Worm (Caenorhabditis elegans) whole organism, L4 larva: ENCODE data around the gene C06B3.7.

ENCODE experiments used
- ZK546.5 ChIP-seq, 2 experiments: sonication (generic microtip); optimal IDR thresholded peaks; 2 replicates each; lab custom pipeline; 2017; ENCODE audit warnings: missing biosample characterization in 2 of 2, missing genetic modification characterization in 2 of 2
- aha-1 ChIP-seq: fragments of 150-350 bp; peaks from one replicate; lab custom pipeline; 2014; ENCODE audit warnings: missing biosample characterization, missing genetic modification characterization
- ama-1 ChIP-seq: fragments of 150-350 bp; optimal IDR thresholded peaks from 2 replicates; lab custom pipeline; 2014; ENCODE audit warnings: inconsistent platforms, mixed read lengths
- attf-4 ChIP-seq: sonication (generic microtip); optimal IDR thresholded peaks from 3 replicates; lab custom pipeline; 2017; ENCODE audit warnings: missing biosample characterization, missing genetic modification characterization
- daf-16 ChIP-seq, 3 experiments: sonication (generic microtip); optimal IDR thresholded peaks; 2 replicates each; lab custom pipeline; 2016 to 2017; ENCODE audit warnings: missing genetic modification characterization in 3 of 3, missing genetic modification reagents in 3 of 3, mild to moderate bottlenecking in 2 of 3, missing compliant biosample characterization in 2 of 3, missing biosample characterization in 1 of 3, moderate library complexity in 1 of 3
- daf-8 ChIP-seq: fragments of 200-800 bp; sonication (Bioruptor generic); IDR thresholded peaks from 2 replicates; pipeline ENCODE4 v1.3.6; 2022; ENCODE audit warnings: missing genetic modification characterization, missing compliant biosample characterization
- dmd-6 ChIP-seq: fragments of 200-800 bp; sonication (Bioruptor generic); IDR thresholded peaks from 2 replicates; pipeline ENCODE4 v1.3.6; 2022; ENCODE audit warnings: missing genetic modification reagents, missing genetic modification characterization, missing compliant biosample characterization
- dmd-9 ChIP-seq: fragments of 200-800 bp; sonication (Bioruptor generic); IDR thresholded peaks from 2 replicates; pipeline ENCODE4 v1.3.6; 2022; ENCODE audit warnings: missing genetic modification reagents, missing genetic modification characterization, missing compliant biosample characterization
- dve-1 ChIP-seq: sonication (generic microtip); optimal IDR thresholded peaks from 2 replicates; lab custom pipeline; 2017; ENCODE audit warnings: antibody characterized with exemption, mild to moderate bottlenecking, missing genetic modification characterization, missing compliant biosample characterization; ENCODE audit not compliant: insufficient read depth
- egl-27 ChIP-seq: sonication (generic microtip); optimal IDR thresholded peaks from 3 replicates; lab custom pipeline; 2017; ENCODE audit warnings: missing biosample characterization, missing genetic modification reagents, missing genetic modification characterization
- gei-8 ChIP-seq: fragments of 200-800 bp; sonication (Bioruptor generic); optimal IDR thresholded peaks from 2 replicates; lab custom pipeline; 2018; ENCODE audit warnings: mild to moderate bottlenecking, missing genetic modification characterization, missing compliant biosample characterization
- hlh-11 ChIP-seq: fragments of 200-800 bp; sonication (Bioruptor generic); optimal IDR thresholded peaks from 2 replicates; lab custom pipeline; 2018; ENCODE audit warnings: mild to moderate bottlenecking, missing genetic modification characterization, missing compliant biosample characterization
- hmg-1.1 ChIP-seq: fragments of 200-800 bp; sonication (Bioruptor generic); IDR thresholded peaks from 2 replicates; pipeline ENCODE4 v1.3.6; 2022; ENCODE audit warnings: missing genetic modification reagents, missing genetic modification characterization, missing compliant biosample characterization
- lin-38 ChIP-seq: fragments of 200-800 bp; sonication (Bioruptor generic); IDR thresholded peaks from 2 replicates; pipeline ENCODE4 v1.3.6; 2022; ENCODE audit warnings: missing genetic modification reagents, missing genetic modification characterization, missing compliant biosample characterization
- lin-39 ChIP-seq: fragments of 150-350 bp; optimal IDR thresholded peaks from 2 replicates; lab custom pipeline; 2014; ENCODE audit warnings: missing biosample characterization, missing genetic modification reagents, missing genetic modification characterization
- madf-5 ChIP-seq, 2 experiments: fragments of 200-800 bp; sonication (Bioruptor generic); IDR thresholded peaks; 2 replicates each; pipeline ENCODE4 v1.3.6; 2022; ENCODE audit warnings: missing compliant biosample characterization in 2 of 2, missing genetic modification characterization in 2 of 2
- mes-2 ChIP-seq: sonication (generic microtip); optimal IDR thresholded peaks from 2 replicates; lab custom pipeline; 2016; ENCODE audit warnings: missing genotype, mild to moderate bottlenecking, missing genetic modification characterization, missing compliant biosample characterization; ENCODE audit not compliant: poor library complexity, severe bottlenecking
- nhr-41 ChIP-seq: fragments of 200-800 bp; sonication (Bioruptor generic); IDR thresholded peaks from 2 replicates; pipeline ENCODE4 v1.3.6; 2022; ENCODE audit warnings: missing genetic modification reagents, missing genetic modification characterization, missing compliant biosample characterization
- nhr-42 ChIP-seq: fragments of 200-800 bp; sonication (Bioruptor generic); IDR thresholded peaks from 2 replicates; pipeline ENCODE4 v1.3.6; 2022; ENCODE audit warnings: missing genetic modification characterization, missing compliant biosample characterization
- nhr-76 ChIP-seq: fragments of 150-350 bp; optimal IDR thresholded peaks from 2 replicates; lab custom pipeline; 2014; ENCODE audit warnings: missing biosample characterization, missing genetic modification characterization
- nhr-77 ChIP-seq: fragments of 150-350 bp; optimal IDR thresholded peaks from 2 replicates; lab custom pipeline; 2014; ENCODE audit warnings: missing biosample characterization, missing genetic modification characterization
- pqm-1 ChIP-seq: sonication (generic microtip); optimal IDR thresholded peaks from 2 replicates; lab custom pipeline; 2017; ENCODE audit warnings: missing biosample characterization, missing genetic modification characterization
- rbr-2 ChIP-seq: sonication (generic microtip); optimal IDR thresholded peaks from 2 replicates; lab custom pipeline; 2016; ENCODE audit warnings: missing genotype, missing genetic modification characterization, missing compliant biosample characterization
- saeg-2 ChIP-seq: fragments of 200-800 bp; sonication (Bioruptor generic); IDR thresholded peaks from 2 replicates; pipeline ENCODE4 v1.3.6; 2022; ENCODE audit warnings: missing genetic modification reagents, missing genetic modification characterization, missing compliant biosample characterization
- snpc-4 ChIP-seq: fragments of 150-350 bp; optimal IDR thresholded peaks from 2 replicates; lab custom pipeline; 2014; ENCODE audit warnings: missing biosample characterization, missing genetic modification characterization
- spr-3 ChIP-seq: fragments of 200-800 bp; sonication (Bioruptor generic); optimal IDR thresholded peaks from 2 replicates; lab custom pipeline; 2018; ENCODE audit warnings: mild to moderate bottlenecking, missing genetic modification characterization, missing compliant biosample characterization
- tag-97 ChIP-seq: fragments of 200-800 bp; sonication (Bioruptor generic); IDR thresholded peaks from 2 replicates; pipeline ENCODE4 v1.3.6; 2022; ENCODE audit warnings: missing genetic modification characterization, missing compliant biosample characterization
- unc-62 ChIP-seq, 3 experiments: fragments of 150-350 bp in 1 of 3; sonication (generic microtip); optimal IDR thresholded peaks in 2 of 3; peaks in 1 of 3; 1 replicate in 1 of 3; 2 replicates in 2 of 3; lab custom pipeline; 2014 to 2017; ENCODE audit warnings: missing biosample characterization in 3 of 3, missing genetic modification characterization in 3 of 3, missing genetic modification reagents in 3 of 3, missing genotype in 1 of 3
- vab-7 ChIP-seq: fragments of 200-800 bp; sonication (Bioruptor generic); IDR thresholded peaks from 2 replicates; pipeline ENCODE4 v1.3.6; 2022; ENCODE audit warnings: missing genetic modification reagents, missing genetic modification characterization, missing compliant biosample characterization
- zag-1 ChIP-seq: fragments of 150-350 bp; optimal IDR thresholded peaks from 2 replicates; lab custom pipeline; 2014; ENCODE audit warnings: missing biosample characterization, missing genetic modification characterization
- zip-11 ChIP-seq: fragments of 200-800 bp; sonication (Bioruptor generic); IDR thresholded peaks from 2 replicates; pipeline ENCODE4 v1.3.6; 2022; ENCODE audit warnings: missing genetic modification characterization, missing compliant biosample characterization
- zip-2 ChIP-seq: fragments of 150-350 bp; optimal IDR thresholded peaks from 2 replicates; lab custom pipeline; 2014; ENCODE audit warnings: missing biosample characterization, missing genetic modification characterization

C06B3.7 gene

DNA sequence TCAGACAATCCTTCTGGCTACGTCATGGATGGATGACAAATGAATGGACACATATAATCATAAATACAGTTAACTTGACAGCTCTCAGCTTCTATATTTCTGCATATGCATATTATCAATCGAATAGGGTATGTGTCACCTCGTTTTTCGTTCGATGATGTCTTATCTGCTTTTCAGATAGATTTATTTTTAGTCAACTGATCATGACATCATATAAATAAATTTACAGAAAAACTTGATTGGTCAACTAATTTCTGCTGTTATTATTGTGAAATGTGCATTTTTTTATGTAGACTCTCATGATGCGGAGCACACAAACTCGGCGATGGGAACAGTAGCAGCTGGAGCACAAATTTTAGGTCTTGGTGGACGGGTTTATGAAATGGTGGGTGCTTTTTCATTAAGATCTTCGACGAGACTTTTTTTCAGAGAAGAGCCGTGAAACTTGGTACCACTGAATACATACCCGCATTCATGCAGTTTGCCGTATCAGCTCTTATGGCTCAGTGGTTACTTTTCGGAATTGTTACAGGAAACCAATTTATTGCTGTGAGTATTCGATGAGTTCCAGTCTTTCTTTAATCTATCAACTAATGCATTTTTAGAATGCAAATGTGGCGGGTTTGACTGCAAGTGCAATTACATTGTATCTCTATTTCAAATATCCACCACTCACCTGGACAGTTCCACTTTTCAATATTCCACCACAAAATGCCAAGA lies 46.0 kb downstream of the C06B3.7 start:
- no peak for TF ChIP-seq nhr-76
- TF ChIP-seq dve-1 (tag; lab: Kevin White, UChicago) = peak; percentile 18
- no peak for TF ChIP-seq lin-38 (GFP tag; lab: Robert Waterston, UW)
- no peak for TF ChIP-seq daf-16 (GFP tag; optimal IDR thresholded peaks at IDR 0.05; lab: Kevin White, UChicago)
- TF ChIP-seq daf-16 (tag; optimal IDR thresholded peaks at IDR 0.05; lab: Kevin White, UChicago) = peak; percentile 29
- no peak for TF ChIP-seq nhr-42 (GFP tag; lab: Robert Waterston, UW)
- no peak for TF ChIP-seq daf-8 (GFP tag; lab: Robert Waterston, UW)
- no peak for TF ChIP-seq dmd-6 (GFP tag; lab: Robert Waterston, UW)
- TF ChIP-seq unc-62 (GFP tag; optimal IDR thresholded peaks at IDR 0.05 in 1 of 2; lab: Kevin White, UChicago) = peak in 1 of 2 experiments; percentile 91
- no peak for TF ChIP-seq unc-62 (tag; optimal IDR thresholded peaks at IDR 0.05; lab: Kevin White, UChicago)

ce11 chrV:13957691-13958090 lies 48.2 kb downstream of the C06B3.7 start:
- TF ChIP-seq dve-1 (tag; lab: Kevin White, UChicago) (no peak), vab-7 (GFP tag; lab: Robert Waterston, UW) (no peak), aha-1 (peak; percentile 91), dmd-9 (GFP tag; lab: Robert Waterston, UW) (no peak)

- no peak for TF ChIP-seq nhr-77 (tag; lab: Kevin White, UChicago)
- no peak for TF ChIP-seq zip-2 (tag; lab: Kevin White, UChicago)
- TF ChIP-seq lin-39 = no peak
- TF ChIP-seq ZK546.5 (tag; optimal IDR thresholded peaks at IDR 0.05; lab: Kevin White, UChicago) = no peak
- no peak for TF ChIP-seq zip-11 (GFP tag; lab: Robert Waterston, UW)
- TF ChIP-seq mes-2 (tag; lab: Kevin White, UChicago) = no peak
- TF ChIP-seq snpc-4 (tag; lab: Kevin White, UChicago) = no peak
- TF ChIP-seq lin-38 (GFP tag; lab: Robert Waterston, UW) = no peak
- TF ChIP-seq hmg-1.1 (GFP tag; lab: Robert Waterston, UW) = no peak
- no peak for TF ChIP-seq spr-3
Observed at ce11 chrV:13958247-13958646, 48.8 kb downstream of the C06B3.7 start, which contains the start of gene R10D12.10. TSS of gene R10D12.10 (minus strand) at chrV:13958347.

DNA sequence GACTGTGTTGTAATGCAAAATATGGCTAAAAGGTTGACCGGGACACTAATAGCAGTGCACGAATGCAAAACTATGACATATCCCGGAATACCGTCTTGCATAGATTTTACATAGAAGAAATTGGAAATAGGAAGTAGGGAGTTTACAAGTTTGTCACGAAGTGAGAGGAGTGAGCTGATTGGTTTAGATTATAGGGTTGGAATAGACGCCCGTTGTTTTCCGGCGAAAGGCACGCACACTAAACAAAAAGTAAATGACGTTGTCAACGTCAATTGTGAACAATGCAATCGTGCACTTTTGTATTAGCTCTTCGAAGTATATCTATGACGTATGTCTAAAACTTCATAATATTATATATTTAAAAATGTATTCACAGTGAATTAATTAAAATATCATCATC lies 51.4 kb downstream of the C06B3.7 start, which contains the start of gene srh-24:
Gene srh-24, minus strand, starts transcription at position 101 of the 400 bp plus-strand sequence.
- TF ChIP-seq gei-8 = no peak
- no peak for TF ChIP-seq rbr-2 (tag; lab: Kevin White, UChicago)
- TF ChIP-seq ama-1 (lab: Kevin White, UChicago) = no peak
- no peak for TF ChIP-seq zag-1 (tag; lab: Kevin White, UChicago)
- no peak for TF ChIP-seq saeg-2 (GFP tag; lab: Robert Waterston, UW)
- TF ChIP-seq pqm-1 (tag; lab: Kevin White, UChicago) = no peak
- TF ChIP-seq madf-5 (GFP tag; IDR thresholded peaks at IDR 0.05; lab: Robert Waterston, UW) = no peak
- TF ChIP-seq nhr-41 (GFP tag; lab: Robert Waterston, UW) = no peak
- no peak for TF ChIP-seq nhr-76
- no peak for TF ChIP-seq mes-2 (tag; lab: Kevin White, UChicago)
- TF ChIP-seq nhr-77 (tag; lab: Kevin White, UChicago) = no peak
- TF ChIP-seq daf-8 (GFP tag; lab: Robert Waterston, UW) = no peak
- TF ChIP-seq snpc-4 (tag; lab: Kevin White, UChicago) = no peak
- TF ChIP-seq tag-97 (GFP tag; lab: Robert Waterston, UW) = no peak
- TF ChIP-seq attf-4 (tag; lab: Kevin White, UChicago) = no peak
- no peak for TF ChIP-seq hlh-11 (tag; lab: Kevin White, UChicago)
- no peak for TF ChIP-seq vab-7 (GFP tag; lab: Robert Waterston, UW)
- TF ChIP-seq egl-27 (tag; lab: Kevin White, UChicago) = no peak
